Worm (Caenorhabditis elegans) whole organism, L4/young adult: ENCODE measurements around the gene cpg-18.

Experiments
- W03F9.2 ChIP-seq: fragments of 150-350 bp; optimal IDR thresholded peaks from 2 replicates; lab custom pipeline; 2014; ENCODE audit warnings: missing biosample characterization, missing genetic modification characterization
- dao-5 ChIP-seq: sonication (generic microtip); optimal IDR thresholded peaks from 2 replicates; lab custom pipeline; 2016; ENCODE audit warnings: missing genotype, missing genetic modification characterization, moderate library complexity, missing compliant biosample characterization
- him-1 ChIP-seq: sonication (generic microtip); optimal IDR thresholded peaks from 2 replicates; lab custom pipeline; 2016; ENCODE audit warnings: missing genotype, missing genetic modification reagents, missing genetic modification characterization, missing compliant biosample characterization

ce11 chrIV:5778342-5778741 lies 43.5 kb downstream of the cpg-18 start:
- TF ChIP-seq him-1 (tag; lab: Kevin White, UChicago) = no peak
- no peak for TF ChIP-seq W03F9.2 (tag; lab: Kevin White, UChicago)
- no peak for TF ChIP-seq dao-5 (tag; lab: Kevin White, UChicago)
